Worm (Caenorhabditis elegans) whole organism, L4 larva: ENCODE data around the gene F35C8.5.
A peak's percentile ranks its signal among the peaks of the same experiment; 100 is the strongest.

Experiments
- F26F4.8 ChIP-seq: fragments of 200-800 bp; sonication (Bioruptor generic); conservative IDR thresholded peaks from 2 replicates; pipeline ENCODE4 v1.3.6; 2022; ENCODE audit warnings: missing genetic modification characterization, missing compliant biosample characterization
- R02D3.7 ChIP-seq: fragments of 150-350 bp; sonication (generic microtip); optimal IDR thresholded peaks from 3 replicates; lab custom pipeline; 2014; ENCODE audit warnings: missing biosample characterization, missing genetic modification characterization
- Y105C5A.15 ChIP-seq: fragments of 200-800 bp; sonication (Bioruptor generic); IDR thresholded peaks from 2 replicates; pipeline ENCODE4 v1.3.6; 2022; ENCODE audit warnings: missing genetic modification characterization, missing compliant biosample characterization
- Y5F2A.4 ChIP-seq: fragments of 200-800 bp; sonication (Bioruptor generic); optimal IDR thresholded peaks from 2 replicates; lab custom pipeline; 2018; ENCODE audit warnings: mild to moderate bottlenecking, missing genetic modification characterization, missing compliant biosample characterization
- Y75B8A.6 ChIP-seq: fragments of 200-800 bp; sonication (Bioruptor generic); IDR thresholded peaks from 2 replicates; pipeline ENCODE4 v1.3.6; 2022; ENCODE audit warnings: missing genetic modification reagents, missing genetic modification characterization, missing compliant biosample characterization
- ZK337.2 ChIP-seq: fragments of 200-800 bp; sonication (Bioruptor generic); IDR thresholded peaks from 2 replicates; pipeline ENCODE4 v1.3.6; 2022; ENCODE audit warnings: missing genetic modification reagents, missing genetic modification characterization, missing compliant biosample characterization
- aha-1 ChIP-seq: fragments of 150-350 bp; peaks from one replicate; lab custom pipeline; 2014; ENCODE audit warnings: missing biosample characterization, missing genetic modification characterization
- arid-1 ChIP-seq: fragments of 200-800 bp; sonication (Bioruptor generic); conservative IDR thresholded peaks from 2 replicates; pipeline ENCODE4 v1.3.6; 2022; ENCODE audit warnings: missing genetic modification reagents, missing genetic modification characterization, missing compliant biosample characterization
- ceh-20 ChIP-seq: fragments of 200-800 bp; sonication (Bioruptor generic); IDR thresholded peaks from 2 replicates; pipeline ENCODE4 v1.3.6; 2022; ENCODE audit warnings: missing genetic modification reagents, missing genetic modification characterization, missing compliant biosample characterization
- ceh-28 ChIP-seq: fragments of 150-350 bp; optimal IDR thresholded peaks from 2 replicates; lab custom pipeline; 2014; ENCODE audit warnings: missing biosample characterization, missing genetic modification reagents, missing genetic modification characterization
- ceh-32 ChIP-seq: sonication (generic microtip); optimal IDR thresholded peaks from 2 replicates; lab custom pipeline; 2016; ENCODE audit warnings: mild to moderate bottlenecking, missing genetic modification characterization, missing compliant biosample characterization; ENCODE audit not compliant: poor library complexity
- ceh-82 ChIP-seq: sonication (generic microtip); optimal IDR thresholded peaks from 2 replicates; lab custom pipeline; 2017; ENCODE audit warnings: missing biosample characterization, missing genetic modification characterization
- ctbp-1 ChIP-seq: fragments of 200-800 bp; sonication (Bioruptor generic); IDR thresholded peaks from 2 replicates; pipeline ENCODE4 v1.3.6; 2022; ENCODE audit warnings: missing genetic modification reagents, missing genetic modification characterization, missing compliant biosample characterization
- daf-12 ChIP-seq: fragments of 150-350 bp; optimal IDR thresholded peaks from 2 replicates; lab custom pipeline; 2014; ENCODE audit warnings: missing biosample characterization, missing genetic modification reagents, missing genetic modification characterization
- dmd-6 ChIP-seq: fragments of 200-800 bp; sonication (Bioruptor generic); IDR thresholded peaks from 2 replicates; pipeline ENCODE4 v1.3.6; 2022; ENCODE audit warnings: missing genetic modification reagents, missing genetic modification characterization, missing compliant biosample characterization
- dpl-1 ChIP-seq: fragments of 150-350 bp; optimal IDR thresholded peaks from 2 replicates; lab custom pipeline; 2014; ENCODE audit warnings: missing biosample characterization, missing genetic modification reagents, missing genetic modification characterization
- dve-1 ChIP-seq: sonication (generic microtip); optimal IDR thresholded peaks from 2 replicates; lab custom pipeline; 2017; ENCODE audit warnings: antibody characterized with exemption, mild to moderate bottlenecking, missing genetic modification characterization, missing compliant biosample characterization; ENCODE audit not compliant: insufficient read depth
- gei-8 ChIP-seq: fragments of 200-800 bp; sonication (Bioruptor generic); optimal IDR thresholded peaks from 2 replicates; lab custom pipeline; 2018; ENCODE audit warnings: mild to moderate bottlenecking, missing genetic modification characterization, missing compliant biosample characterization
- hlh-30 ChIP-seq: sonication (generic microtip); optimal IDR thresholded peaks from 2 replicates; lab custom pipeline; 2017; ENCODE audit warnings: antibody characterized with exemption, mild to moderate bottlenecking, missing genetic modification characterization, missing compliant biosample characterization; ENCODE audit not compliant: insufficient read depth
- lim-7 ChIP-seq: fragments of 200-800 bp; sonication (Bioruptor generic); IDR thresholded peaks from 2 replicates; pipeline ENCODE4 v1.3.6; 2022; ENCODE audit warnings: missing genetic modification characterization, missing compliant biosample characterization
- lin-38 ChIP-seq: fragments of 200-800 bp; sonication (Bioruptor generic); IDR thresholded peaks from 2 replicates; pipeline ENCODE4 v1.3.6; 2022; ENCODE audit warnings: missing genetic modification reagents, missing genetic modification characterization, missing compliant biosample characterization
- mdl-1 ChIP-seq, 2 experiments: fragments of 150-350 bp in 1 of 2; sonication (generic microtip) in 1 of 2; optimal IDR thresholded peaks; 2 replicates each; lab custom pipeline; 2014 to 2017; ENCODE audit warnings: missing biosample characterization in 2 of 2, missing genetic modification characterization in 2 of 2
- mdt-29 ChIP-seq: fragments of 200-800 bp; sonication (Bioruptor generic); IDR thresholded peaks from 2 replicates; pipeline ENCODE4 v1.3.6; 2022; ENCODE audit warnings: missing genetic modification reagents, missing genetic modification characterization, missing compliant biosample characterization
- mxl-3 ChIP-seq: fragments of 200-800 bp; sonication (Bioruptor generic); optimal IDR thresholded peaks from 2 replicates; lab custom pipeline; 2018; ENCODE audit warnings: mild to moderate bottlenecking, missing genetic modification characterization, missing compliant biosample characterization
- nhr-102 ChIP-seq: sonication (generic microtip); optimal IDR thresholded peaks from 2 replicates; lab custom pipeline; 2016; ENCODE audit warnings: mild to moderate bottlenecking, missing genetic modification characterization, moderate library complexity, missing compliant biosample characterization
- nhr-6 ChIP-seq: fragments of 150-350 bp; optimal IDR thresholded peaks from 2 replicates; lab custom pipeline; 2014; ENCODE audit warnings: missing biosample characterization, missing genetic modification characterization
- nhr-76 ChIP-seq: fragments of 150-350 bp; optimal IDR thresholded peaks from 2 replicates; lab custom pipeline; 2014; ENCODE audit warnings: missing biosample characterization, missing genetic modification characterization
- saeg-2 ChIP-seq: fragments of 200-800 bp; sonication (Bioruptor generic); IDR thresholded peaks from 2 replicates; pipeline ENCODE4 v1.3.6; 2022; ENCODE audit warnings: missing genetic modification reagents, missing genetic modification characterization, missing compliant biosample characterization
- snpc-4 ChIP-seq: fragments of 150-350 bp; optimal IDR thresholded peaks from 2 replicates; lab custom pipeline; 2014; ENCODE audit warnings: missing biosample characterization, missing genetic modification characterization
- unc-62 ChIP-seq, 3 experiments: fragments of 150-350 bp in 1 of 3; sonication (generic microtip); optimal IDR thresholded peaks in 2 of 3; peaks in 1 of 3; 1 replicate in 1 of 3; 2 replicates in 2 of 3; lab custom pipeline; 2014 to 2017; ENCODE audit warnings: missing biosample characterization in 3 of 3, missing genetic modification characterization in 3 of 3, missing genetic modification reagents in 3 of 3, missing genotype in 1 of 3
- vab-7 ChIP-seq: fragments of 200-800 bp; sonication (Bioruptor generic); IDR thresholded peaks from 2 replicates; pipeline ENCODE4 v1.3.6; 2022; ENCODE audit warnings: missing genetic modification reagents, missing genetic modification characterization, missing compliant biosample characterization
- zip-2 ChIP-seq: fragments of 150-350 bp; optimal IDR thresholded peaks from 2 replicates; lab custom pipeline; 2014; ENCODE audit warnings: missing biosample characterization, missing genetic modification characterization
- ztf-7 ChIP-seq: fragments of 150-350 bp; optimal IDR thresholded peaks from 2 replicates; lab custom pipeline; 2014; ENCODE audit warnings: missing biosample characterization, missing genetic modification characterization

F35C8.5 gene

DNA sequence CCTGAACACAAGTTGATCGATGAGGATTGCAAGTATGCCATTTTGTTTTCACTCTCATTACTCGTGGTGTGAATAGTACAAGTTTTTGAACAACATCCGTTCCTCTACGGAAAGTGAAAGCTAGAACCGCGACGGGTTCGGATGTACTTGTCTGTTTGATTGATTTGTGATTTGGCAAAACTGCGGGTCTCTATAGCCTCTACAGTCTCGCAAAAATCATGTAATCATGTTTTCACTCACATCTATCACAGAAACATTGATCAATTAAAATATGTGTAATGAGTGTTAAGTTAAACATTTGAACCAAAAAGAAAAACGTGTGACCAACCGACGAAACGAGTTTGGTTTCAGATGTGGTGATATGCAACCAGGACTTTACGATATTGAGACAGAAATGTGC lies 26.3 kb upstream of the F35C8.5 start (continued):
- TF ChIP-seq unc-62 (GFP tag; optimal IDR thresholded peaks at IDR 0.05 in 1 of 2; lab: Kevin White, UChicago) (peak in 1 of 2 experiments; percentile 78), unc-62 (tag; optimal IDR thresholded peaks at IDR 0.05; lab: Kevin White, UChicago) (no peak), saeg-2 (GFP tag; lab: Robert Waterston, UW) (no peak), ceh-28 (no peak), Y5F2A.4 (GFP tag; lab: Kevin White, UChicago) (no peak), snpc-4 (no peak), dpl-1 (GFP tag; lab: Kevin White, UChicago) (no peak), dve-1 (tag; lab: Kevin White, UChicago) (no peak), ztf-7 (tag; lab: Kevin White, UChicago) (no peak), Y105C5A.15 (no peak), F26F4.8 (GFP tag; lab: Robert Waterston, UW) (no peak), lin-38 (GFP tag; lab: Robert Waterston, UW) (no peak), R02D3.7 (no peak), nhr-76 (tag; lab: Kevin White, UChicago) (no peak), mdt-29 (GFP tag; lab: Robert Waterston, UW) (no peak), daf-12 (tag; lab: Kevin White, UChicago) (no peak), lim-7 (GFP tag; lab: Robert Waterston, UW) (no peak), ceh-20 (GFP tag; lab: Robert Waterston, UW) (no peak), mdl-1 (tag; optimal IDR thresholded peaks at IDR 0.05; lab: Kevin White, UChicago) (peak in 1 of 2 experiments; percentile 71), gei-8 (GFP tag; lab: Kevin White, UChicago) (no peak), arid-1 (GFP tag; lab: Robert Waterston, UW) (no peak), hlh-30 (tag; lab: Kevin White, UChicago) (peak; percentile 24), aha-1 (tag; lab: Kevin White, UChicago) (peak; percentile 90), ZK337.2 (no peak), vab-7 (GFP tag; lab: Robert Waterston, UW) (no peak), Y75B8A.6 (no peak)

DNA sequence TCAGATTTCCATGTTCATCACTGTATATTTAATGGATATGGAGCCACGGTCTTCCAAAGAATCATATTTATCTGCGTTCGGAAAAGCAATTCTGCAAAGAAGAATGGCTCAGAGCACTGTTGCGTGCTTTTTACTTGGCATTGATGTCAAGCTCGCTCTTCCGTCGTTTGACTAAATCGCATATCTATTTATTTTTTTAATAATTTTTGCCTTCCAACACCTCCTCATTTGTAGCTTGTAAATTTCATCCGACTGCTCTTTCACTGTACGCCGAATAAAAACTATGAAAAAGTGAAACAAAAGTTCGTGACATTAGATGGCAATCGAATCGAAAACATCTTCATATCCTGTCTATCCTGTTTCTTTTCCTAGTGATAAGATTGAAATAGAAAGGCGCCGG lies 25.7 kb upstream of the F35C8.5 start, which contains the start of gene C26B9.2:
C26B9.2 (plus strand) TSS at position 301 of the 400 bp plus-strand sequence.
- no peak for TF ChIP-seq nhr-102 (tag; lab: Kevin White, UChicago)
- no peak for TF ChIP-seq ceh-82
- no peak for TF ChIP-seq zip-2 (tag; lab: Kevin White, UChicago)
- TF ChIP-seq ctbp-1 (GFP tag; lab: Robert Waterston, UW), result no peak
- TF ChIP-seq ceh-32 (tag; lab: Kevin White, UChicago), result no peak
- TF ChIP-seq, all 104 proteins: peak for 0

ce11 chrX:5342007-5342406 lies 23.6 kb upstream of the F35C8.5 start, which contains the start of gene C26B9.7:
Gene C26B9.7 (plus strand): TSS chrX:5342307.
- TF ChIP-seq mxl-3 (GFP tag; lab: Kevin White, UChicago) (no peak), vab-7 (GFP tag; lab: Robert Waterston, UW) (no peak), ceh-82 (no peak), unc-62 (GFP tag; optimal IDR thresholded peaks at IDR 0.05 in 1 of 2; lab: Kevin White, UChicago) (peak in 1 of 2 experiments; percentile 58), unc-62 (tag; optimal IDR thresholded peaks at IDR 0.05; lab: Kevin White, UChicago) (no peak), dve-1 (tag; lab: Kevin White, UChicago) (no peak), nhr-6 (tag; lab: Kevin White, UChicago) (no peak)
- TF ChIP-seq, all 104 proteins: peak for 1

DNA sequence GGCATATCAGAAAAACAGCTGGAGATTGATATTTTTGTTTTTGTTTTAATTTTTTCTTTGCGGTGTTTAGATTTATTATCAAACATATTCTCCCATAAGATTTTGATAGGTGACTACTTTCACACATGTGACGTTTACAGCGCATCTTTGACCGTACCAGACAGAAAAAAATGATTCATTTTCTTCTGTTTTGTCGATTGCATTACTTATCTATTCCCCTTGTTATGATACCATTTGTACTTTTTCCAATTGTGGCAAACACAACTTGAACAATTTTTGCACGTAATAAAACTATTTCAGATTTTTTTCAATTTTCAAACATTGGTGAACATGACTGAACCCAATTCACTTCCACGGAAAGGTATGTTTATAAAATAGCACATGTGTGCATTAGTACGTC lies 21.3 kb upstream of the F35C8.5 start, which contains the start of gene C26B9.1:
C26B9.1 (plus strand) TSS at position 301 of the 400 bp plus-strand sequence.
- no peak for TF ChIP-seq dmd-6 (GFP tag; lab: Robert Waterston, UW)
- TF ChIP-seq, all 104 proteins: peak for 0
